Worm (Caenorhabditis elegans) whole organism, L4 larva: ENCODE measurements around the gene ins-39.
"Not testable (repeated sequence)": the region's sequence is repeated elsewhere in the genome, so short reads cannot be mapped to it uniquely, and the experiment has no call there.

Source experiments
- F26F4.8 ChIP-seq: fragments of 200-800 bp; sonication (Bioruptor generic); conservative IDR thresholded peaks from 2 replicates; pipeline ENCODE4 v1.3.6; 2022; ENCODE audit warnings: missing genetic modification characterization, missing compliant biosample characterization
- F44E2.7 ChIP-seq: fragments of 200-800 bp; sonication (Bioruptor generic); IDR thresholded peaks from 2 replicates; pipeline ENCODE4 v2.1.2; 2022; ENCODE audit warnings: missing genetic modification characterization, missing compliant biosample characterization
- T26A8.4 ChIP-seq: fragments of 200-800 bp; sonication (Bioruptor generic); IDR thresholded peaks from 2 replicates; pipeline ENCODE4 v1.3.6; 2022; ENCODE audit warnings: missing genetic modification characterization, missing compliant biosample characterization
- Y105C5A.15 ChIP-seq: fragments of 200-800 bp; sonication (Bioruptor generic); IDR thresholded peaks from 2 replicates; pipeline ENCODE4 v1.3.6; 2022; ENCODE audit warnings: missing genetic modification characterization, missing compliant biosample characterization
- Y48G9A.11 ChIP-seq: fragments of 200-800 bp; sonication (Bioruptor generic); IDR thresholded peaks from 2 replicates; pipeline ENCODE4 v1.3.6; 2022; ENCODE audit warnings: missing genetic modification reagents, missing genetic modification characterization, missing compliant biosample characterization
- Y75B8A.6 ChIP-seq: fragments of 200-800 bp; sonication (Bioruptor generic); IDR thresholded peaks from 2 replicates; pipeline ENCODE4 v1.3.6; 2022; ENCODE audit warnings: missing genetic modification reagents, missing genetic modification characterization, missing compliant biosample characterization
- ZK337.2 ChIP-seq: fragments of 200-800 bp; sonication (Bioruptor generic); IDR thresholded peaks from 2 replicates; pipeline ENCODE4 v1.3.6; 2022; ENCODE audit warnings: missing genetic modification reagents, missing genetic modification characterization, missing compliant biosample characterization
- arid-1 ChIP-seq: fragments of 200-800 bp; sonication (Bioruptor generic); conservative IDR thresholded peaks from 2 replicates; pipeline ENCODE4 v1.3.6; 2022; ENCODE audit warnings: missing genetic modification reagents, missing genetic modification characterization, missing compliant biosample characterization
- ceh-20 ChIP-seq: fragments of 200-800 bp; sonication (Bioruptor generic); IDR thresholded peaks from 2 replicates; pipeline ENCODE4 v1.3.6; 2022; ENCODE audit warnings: missing genetic modification reagents, missing genetic modification characterization, missing compliant biosample characterization
- ceh-44 ChIP-seq: fragments of 200-800 bp; sonication (Bioruptor generic); IDR thresholded peaks from 2 replicates; pipeline ENCODE4 v1.3.6; 2022; ENCODE audit warnings: missing genetic modification reagents, missing genetic modification characterization, missing compliant biosample characterization
- ceh-62 ChIP-seq: sonication (generic microtip); optimal IDR thresholded peaks from 2 replicates; lab custom pipeline; 2017; ENCODE audit warnings: missing biosample characterization, missing genetic modification characterization
- ctbp-1 ChIP-seq: fragments of 200-800 bp; sonication (Bioruptor generic); IDR thresholded peaks from 2 replicates; pipeline ENCODE4 v1.3.6; 2022; ENCODE audit warnings: missing genetic modification reagents, missing genetic modification characterization, missing compliant biosample characterization
- daf-8 ChIP-seq: fragments of 200-800 bp; sonication (Bioruptor generic); IDR thresholded peaks from 2 replicates; pipeline ENCODE4 v1.3.6; 2022; ENCODE audit warnings: missing genetic modification characterization, missing compliant biosample characterization
- dmd-6 ChIP-seq: fragments of 200-800 bp; sonication (Bioruptor generic); IDR thresholded peaks from 2 replicates; pipeline ENCODE4 v1.3.6; 2022; ENCODE audit warnings: missing genetic modification reagents, missing genetic modification characterization, missing compliant biosample characterization
- dmd-8 ChIP-seq: fragments of 200-800 bp; sonication (Bioruptor generic); IDR thresholded peaks from 2 replicates; pipeline ENCODE4 v1.3.6; 2022; ENCODE audit warnings: missing genetic modification characterization, missing compliant biosample characterization
- dmd-9 ChIP-seq: fragments of 200-800 bp; sonication (Bioruptor generic); IDR thresholded peaks from 2 replicates; pipeline ENCODE4 v1.3.6; 2022; ENCODE audit warnings: missing genetic modification reagents, missing genetic modification characterization, missing compliant biosample characterization
- dpl-1 ChIP-seq: fragments of 150-350 bp; optimal IDR thresholded peaks from 2 replicates; lab custom pipeline; 2014; ENCODE audit warnings: missing biosample characterization, missing genetic modification reagents, missing genetic modification characterization
- egl-43 ChIP-seq: fragments of 200-800 bp; sonication (Bioruptor generic); IDR thresholded peaks from 2 replicates; pipeline ENCODE4 v1.3.6; 2022; ENCODE audit warnings: missing genetic modification reagents, missing genetic modification characterization, missing compliant biosample characterization
- hlh-30 ChIP-seq: sonication (generic microtip); optimal IDR thresholded peaks from 2 replicates; lab custom pipeline; 2017; ENCODE audit warnings: antibody characterized with exemption, mild to moderate bottlenecking, missing genetic modification characterization, missing compliant biosample characterization; ENCODE audit not compliant: insufficient read depth
- jun-1 ChIP-seq: fragments of 150-350 bp; optimal IDR thresholded peaks from 2 replicates; lab custom pipeline; 2014; ENCODE audit warnings: missing biosample characterization, missing genetic modification reagents, missing genetic modification characterization
- lim-7 ChIP-seq: fragments of 200-800 bp; sonication (Bioruptor generic); IDR thresholded peaks from 2 replicates; pipeline ENCODE4 v1.3.6; 2022; ENCODE audit warnings: missing genetic modification characterization, missing compliant biosample characterization
- lin-1 ChIP-seq: fragments of 200-800 bp; sonication (Bioruptor generic); IDR thresholded peaks from 2 replicates; pipeline ENCODE4 v1.3.6; 2022; ENCODE audit warnings: missing genetic modification reagents, missing genetic modification characterization, missing compliant biosample characterization
- lin-29 ChIP-seq: fragments of 200-800 bp; sonication (Bioruptor generic); IDR thresholded peaks from 2 replicates; pipeline ENCODE4 v1.3.6; 2022; ENCODE audit warnings: missing genetic modification reagents, missing genetic modification characterization, missing compliant biosample characterization
- lin-38 ChIP-seq: fragments of 200-800 bp; sonication (Bioruptor generic); IDR thresholded peaks from 2 replicates; pipeline ENCODE4 v1.3.6; 2022; ENCODE audit warnings: missing genetic modification reagents, missing genetic modification characterization, missing compliant biosample characterization
- lsy-2 ChIP-seq, 2 experiments: fragments of 150-350 bp in 1 of 2; sonication (generic microtip) in 1 of 2; optimal IDR thresholded peaks; 2 replicates each; lab custom pipeline; 2014 to 2017; ENCODE audit warnings: missing biosample characterization in 2 of 2, missing genetic modification characterization in 2 of 2
- madf-5 ChIP-seq, 2 experiments: fragments of 200-800 bp; sonication (Bioruptor generic); IDR thresholded peaks; 2 replicates each; pipeline ENCODE4 v1.3.6; 2022; ENCODE audit warnings: missing compliant biosample characterization in 2 of 2, missing genetic modification characterization in 2 of 2
- madf-9 ChIP-seq: fragments of 200-800 bp; sonication (Bioruptor generic); conservative IDR thresholded peaks from 2 replicates; pipeline ENCODE4 v1.3.6; 2022; ENCODE audit warnings: missing genetic modification reagents, missing genetic modification characterization, missing compliant biosample characterization
- mdt-29 ChIP-seq: fragments of 200-800 bp; sonication (Bioruptor generic); IDR thresholded peaks from 2 replicates; pipeline ENCODE4 v1.3.6; 2022; ENCODE audit warnings: missing genetic modification reagents, missing genetic modification characterization, missing compliant biosample characterization
- mxl-3 ChIP-seq: fragments of 200-800 bp; sonication (Bioruptor generic); optimal IDR thresholded peaks from 2 replicates; lab custom pipeline; 2018; ENCODE audit warnings: mild to moderate bottlenecking, missing genetic modification characterization, missing compliant biosample characterization
- nhr-237 ChIP-seq: sonication (generic microtip); optimal IDR thresholded peaks from 2 replicates; lab custom pipeline; 2017; ENCODE audit warnings: missing biosample characterization, missing genetic modification characterization
- nhr-41 ChIP-seq: fragments of 200-800 bp; sonication (Bioruptor generic); IDR thresholded peaks from 2 replicates; pipeline ENCODE4 v1.3.6; 2022; ENCODE audit warnings: missing genetic modification reagents, missing genetic modification characterization, missing compliant biosample characterization
- pha-4 ChIP-seq, 2 experiments: fragments of 150-350 bp in 1 of 2; fragments of 200-800 bp in 1 of 2; sonication (Bioruptor generic) in 1 of 2; IDR thresholded peaks in 1 of 2; optimal IDR thresholded peaks in 1 of 2; 2 replicates each; pipeline versions ENCODE4 v1.3.6 to Lab custom; 2014 to 2022; ENCODE audit warnings: missing genetic modification characterization in 2 of 2, missing genetic modification reagents in 2 of 2, missing biosample characterization in 1 of 2, missing compliant biosample characterization in 1 of 2
- php-3 ChIP-seq: fragments of 200-800 bp; sonication (Bioruptor generic); IDR thresholded peaks from 2 replicates; pipeline ENCODE4 v1.3.6; 2022; ENCODE audit warnings: missing genetic modification reagents, missing genetic modification characterization, missing compliant biosample characterization
- saeg-2 ChIP-seq: fragments of 200-800 bp; sonication (Bioruptor generic); IDR thresholded peaks from 2 replicates; pipeline ENCODE4 v1.3.6; 2022; ENCODE audit warnings: missing genetic modification reagents, missing genetic modification characterization, missing compliant biosample characterization
- snpc-1.2 ChIP-seq: fragments of 200-800 bp; sonication (Bioruptor generic); IDR thresholded peaks from 2 replicates; pipeline ENCODE4 v1.3.6; 2022; ENCODE audit warnings: missing genetic modification reagents, missing genetic modification characterization, missing compliant biosample characterization
- snpc-4 ChIP-seq: fragments of 150-350 bp; optimal IDR thresholded peaks from 2 replicates; lab custom pipeline; 2014; ENCODE audit warnings: missing biosample characterization, missing genetic modification characterization
- tag-97 ChIP-seq: fragments of 200-800 bp; sonication (Bioruptor generic); IDR thresholded peaks from 2 replicates; pipeline ENCODE4 v1.3.6; 2022; ENCODE audit warnings: missing genetic modification characterization, missing compliant biosample characterization
- tra-1 ChIP-seq: fragments of 200-800 bp; sonication (Bioruptor generic); IDR thresholded peaks from 2 replicates; pipeline ENCODE4 v1.3.6; 2022; ENCODE audit warnings: missing genetic modification reagents, missing genetic modification characterization, missing compliant biosample characterization
- vab-7 ChIP-seq: fragments of 200-800 bp; sonication (Bioruptor generic); IDR thresholded peaks from 2 replicates; pipeline ENCODE4 v1.3.6; 2022; ENCODE audit warnings: missing genetic modification reagents, missing genetic modification characterization, missing compliant biosample characterization
- zfp-3 ChIP-seq: fragments of 200-800 bp; sonication (Bioruptor generic); conservative IDR thresholded peaks from 2 replicates; pipeline ENCODE4 v1.3.6; 2022; ENCODE audit warnings: missing genetic modification reagents, missing genetic modification characterization, missing compliant biosample characterization

The ins-39 gene

DNA sequence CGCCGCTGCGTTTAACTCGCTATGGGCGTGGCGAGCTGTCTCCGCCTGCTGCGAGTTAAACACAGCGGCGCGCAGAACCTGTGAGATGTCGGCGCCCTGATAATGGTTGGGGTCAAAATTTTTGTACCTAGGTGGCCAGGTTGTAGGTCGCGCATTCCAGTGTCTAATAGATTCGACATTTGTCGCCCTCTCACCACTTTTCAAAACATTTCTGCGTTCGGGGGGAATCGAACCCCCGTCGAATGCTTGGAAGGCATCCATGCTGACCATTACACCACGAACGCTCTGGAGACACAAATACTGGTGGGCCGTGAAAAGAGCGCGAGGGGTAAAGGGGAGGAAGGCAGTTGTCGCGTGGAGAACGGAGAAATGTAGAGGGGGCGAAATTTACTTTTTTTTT is 35.2 kb upstream of the ins-39 start (continued):
- peak; percentile 84 for TF ChIP-seq pha-4 (GFP tag; IDR thresholded peaks at IDR 0.05; lab: Robert Waterston, UW)
- TF ChIP-seq pha-4 (tag; optimal IDR thresholded peaks at IDR 0.05; lab: Kevin White, UChicago): no peak
- peak; percentile 64 for TF ChIP-seq mxl-3 (GFP tag; lab: Kevin White, UChicago)
- TF ChIP-seq jun-1 (tag; lab: Kevin White, UChicago): peak; percentile 34
- peak; percentile 2 for TF ChIP-seq snpc-4
- TF ChIP-seq lin-29 (GFP tag; lab: Robert Waterston, UW): peak; percentile 77
- peak; percentile 77 for TF ChIP-seq dmd-6 (GFP tag; lab: Robert Waterston, UW)
- peak; percentile 87; the same call in 1 of the 2 replicates for TF ChIP-seq nhr-41 (GFP tag; lab: Robert Waterston, UW)
- TF ChIP-seq nhr-237: no peak
- peak; percentile 4 for TF ChIP-seq dpl-1 (GFP tag; lab: Kevin White, UChicago)
- TF ChIP-seq saeg-2 (GFP tag; lab: Robert Waterston, UW): no peak
- peak; percentile 88 for TF ChIP-seq lim-7 (GFP tag; lab: Robert Waterston, UW)
- no peak for TF ChIP-seq ceh-62 (tag; lab: Kevin White, UChicago)
- peak; percentile 3 to 48 for TF ChIP-seq lsy-2 (tag; optimal IDR thresholded peaks at IDR 0.05; lab: Kevin White, UChicago)
- peak; percentile 89; the same call in 1 of the 2 replicates for TF ChIP-seq F44E2.7 (GFP tag; lab: Robert Waterston, UW)
- peak; percentile 55 for TF ChIP-seq hlh-30
- TF ChIP-seq mdt-29: 0 out of 2 replicates have a peak, but pooled peaks have one; percentile 31
- peak; percentile 75; the same call in 1 of the 2 replicates for TF ChIP-seq F26F4.8 (GFP tag; lab: Robert Waterston, UW)

DNA sequence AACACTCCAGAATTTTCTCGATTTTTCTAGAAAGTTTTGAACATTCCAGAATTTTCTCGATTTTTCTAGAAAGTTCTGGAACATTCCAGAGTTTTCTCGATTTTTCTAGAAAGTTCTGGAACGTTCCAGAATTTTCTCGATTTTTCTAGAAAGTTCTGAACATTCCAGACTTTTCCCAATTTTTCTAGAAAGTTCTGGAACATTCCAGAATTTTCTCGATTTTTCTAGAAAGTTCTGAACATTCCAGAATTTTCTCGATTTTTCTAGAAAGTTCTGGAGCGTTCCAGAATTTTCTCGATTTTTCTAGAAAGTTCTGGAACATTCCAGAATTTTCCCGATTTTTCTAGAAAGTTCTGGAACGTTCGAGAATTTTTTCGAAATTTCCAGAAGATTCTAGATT is 30.9 kb upstream of the ins-39 start:
- peak; percentile 47; the same call in 1 of the 2 replicates for TF ChIP-seq php-3 (GFP tag; lab: Robert Waterston, UW)
- TF ChIP-seq vab-7 (GFP tag; lab: Robert Waterston, UW): peak; percentile 91
- TF ChIP-seq snpc-1.2 (GFP tag; lab: Robert Waterston, UW): peak; percentile 97
- TF ChIP-seq ZK337.2: 0 out of 2 replicates have a peak, but pooled peaks have one; percentile 52
- TF ChIP-seq saeg-2 (GFP tag; lab: Robert Waterston, UW): peak; percentile 51; the same call in 1 of the 2 replicates
- TF ChIP-seq zfp-3 (GFP tag; lab: Robert Waterston, UW): peak; percentile 69
- TF ChIP-seq dmd-9 (GFP tag; lab: Robert Waterston, UW): peak; percentile 76; the same call in 1 of the 2 replicates
- peak; percentile 92 for TF ChIP-seq ctbp-1 (GFP tag; lab: Robert Waterston, UW)
- 0 out of 2 replicates have a peak, but pooled peaks have one; percentile 39 for TF ChIP-seq ceh-20
- peak; percentile 92; the same call in 1 of the 2 replicates for TF ChIP-seq tag-97 (GFP tag; lab: Robert Waterston, UW)
- peak; percentile 79 for TF ChIP-seq lim-7 (GFP tag; lab: Robert Waterston, UW)
- TF ChIP-seq Y105C5A.15: peak; percentile 99
- TF ChIP-seq madf-5 (GFP tag; IDR thresholded peaks at IDR 0.05; lab: Robert Waterston, UW): peak; percentile 96 to 97
- TF ChIP-seq lin-1: peak; percentile 97
- TF ChIP-seq F44E2.7 (GFP tag; lab: Robert Waterston, UW): peak; percentile 82; the same call in 1 of the 2 replicates
- peak; percentile 82 for TF ChIP-seq F26F4.8 (GFP tag; lab: Robert Waterston, UW)
- peak; percentile 94 for TF ChIP-seq pha-4 (GFP tag; IDR thresholded peaks at IDR 0.05; lab: Robert Waterston, UW)
- not testable (repeated sequence) for TF ChIP-seq pha-4 (tag; optimal IDR thresholded peaks at IDR 0.05; lab: Kevin White, UChicago)
- peak; percentile 89; the same call in 1 of the 2 replicates for TF ChIP-seq Y75B8A.6 (GFP tag; lab: Robert Waterston, UW)
- TF ChIP-seq lin-38 (GFP tag; lab: Robert Waterston, UW): peak; percentile 72
- peak; percentile 93 for TF ChIP-seq Y48G9A.11 (GFP tag; lab: Robert Waterston, UW)
- peak; percentile 66 for TF ChIP-seq dmd-8 (GFP tag; lab: Robert Waterston, UW)
- TF ChIP-seq T26A8.4 (GFP tag; lab: Robert Waterston, UW): peak; percentile 36; the same call in 1 of the 2 replicates
- TF ChIP-seq daf-8 (GFP tag; lab: Robert Waterston, UW): peak; percentile 87; the same call in 1 of the 2 replicates
- TF ChIP-seq dmd-6 (GFP tag; lab: Robert Waterston, UW): peak; percentile 62
- TF ChIP-seq egl-43 (GFP tag; lab: Robert Waterston, UW): peak; percentile 88
- TF ChIP-seq ceh-44 (GFP tag; lab: Robert Waterston, UW): peak; percentile 97
- TF ChIP-seq nhr-41 (GFP tag; lab: Robert Waterston, UW): peak; percentile 92
- TF ChIP-seq tra-1 (GFP tag; lab: Robert Waterston, UW): peak; percentile 92
- TF ChIP-seq mdt-29: peak; percentile 99
- peak; percentile 96 for TF ChIP-seq arid-1
- peak; percentile 87 for TF ChIP-seq madf-9
